Fruit fly (Drosophila melanogaster) whole organism, adult: ENCODE results near the gene Sugb.

ENCODE experiments used
- CG11617 ChIP-seq: fragments of 200-800 bp; sonication (Bioruptor generic); optimal IDR thresholded peaks from 2 replicates; lab custom pipeline; 2017; ENCODE audit warnings: mild to moderate bottlenecking, missing biosample characterization, missing genetic modification reagents, missing genetic modification characterization
- CG12768 ChIP-seq: fragments of 200-800 bp; sonication (Bioruptor generic); optimal IDR thresholded peaks from 2 replicates; lab custom pipeline; 2017; ENCODE audit warnings: missing biosample characterization, missing genetic modification characterization, mild to moderate bottlenecking, moderate library complexity, missing genetic modification reagents
- CG14711 ChIP-seq: fragments of 200-800 bp; sonication (Bioruptor generic); optimal IDR thresholded peaks from 2 replicates; lab custom pipeline; 2018; ENCODE audit warnings: missing biosample characterization, mild to moderate bottlenecking, missing genetic modification characterization, moderate library complexity
- CG1620 ChIP-seq: fragments of 200-800 bp; sonication (Bioruptor generic); optimal IDR thresholded peaks from 2 replicates; lab custom pipeline; 2016; ENCODE audit warnings: missing biosample characterization, missing genetic modification characterization
- CG33017 ChIP-seq: fragments of 200-800 bp; sonication (Bioruptor generic); optimal IDR thresholded peaks from 2 replicates; lab custom pipeline; 2018; ENCODE audit warnings: missing biosample characterization, mild to moderate bottlenecking, missing genetic modification characterization, moderate library complexity
- CG5204 ChIP-seq: fragments of 200-800 bp; sonication (Bioruptor generic); optimal IDR thresholded peaks from 2 replicates; lab custom pipeline; 2016; ENCODE audit warnings: missing biosample characterization, missing genetic modification characterization
- CG7045 ChIP-seq: fragments of 200-800 bp; sonication (Bioruptor generic); optimal IDR thresholded peaks from 2 replicates; lab custom pipeline; 2017; ENCODE audit warnings: missing biosample characterization, mild to moderate bottlenecking, missing genetic modification characterization
- CG7101 ChIP-seq: fragments of 200-800 bp; sonication (Bioruptor generic); optimal IDR thresholded peaks from 2 replicates; lab custom pipeline; 2018; ENCODE audit warnings: missing biosample characterization, mild to moderate bottlenecking, missing genetic modification characterization, moderate library complexity
- Clk ChIP-seq: fragments of 200-800 bp; sonication (Bioruptor generic); optimal IDR thresholded peaks from 2 replicates; lab custom pipeline; 2017; ENCODE audit warnings: missing biosample characterization, missing genetic modification characterization
- Crg-1 ChIP-seq: fragments of 200-800 bp; sonication (Bioruptor generic); optimal IDR thresholded peaks from 2 replicates; lab custom pipeline; 2016; ENCODE audit warnings: missing biosample characterization, missing genetic modification characterization
- Hr96 ChIP-seq: fragments of 200-800 bp; sonication (Bioruptor generic); optimal IDR thresholded peaks from 2 replicates; lab custom pipeline; 2016; ENCODE audit warnings: missing biosample characterization, missing genetic modification characterization
- Mnt ChIP-seq: fragments of 200-800 bp; sonication (Bioruptor generic); optimal IDR thresholded peaks from 2 replicates; lab custom pipeline; 2016; ENCODE audit warnings: missing biosample characterization, mild to moderate bottlenecking, missing genetic modification characterization
- bab1 ChIP-seq: fragments of 200-800 bp; sonication (Bioruptor generic); optimal IDR thresholded peaks from 3 replicates; lab custom pipeline; 2019; ENCODE audit warnings: missing biosample characterization, mild to moderate bottlenecking, missing genetic modification characterization, moderate library complexity
- cic ChIP-seq: fragments of 200-800 bp; sonication (Bioruptor generic); optimal IDR thresholded peaks from 2 replicates; lab custom pipeline; 2017; ENCODE audit warnings: missing biosample characterization, mild to moderate bottlenecking, missing genetic modification characterization, moderate library complexity
- cnc ChIP-seq, 2 experiments: fragments of >200 bp; optimal IDR thresholded peaks; 2 replicates each; lab custom pipeline; 2017
- kay ChIP-seq: fragments of 200-800 bp; sonication (Bioruptor generic); peaks from one replicate; lab custom pipeline; 2016; ENCODE audit warnings: missing biosample characterization, missing genetic modification characterization, borderline replicate concordance
- ovo ChIP-seq: fragments of 200-800 bp; sonication (Bioruptor generic); optimal IDR thresholded peaks from 2 replicates; lab custom pipeline; 2016; ENCODE audit warnings: missing biosample characterization, missing genetic modification characterization
- pad ChIP-seq: fragments of 200-800 bp; sonication (Bioruptor generic); optimal IDR thresholded peaks from 3 replicates; lab custom pipeline; 2017; ENCODE audit warnings: missing biosample characterization, missing genetic modification characterization, mild to moderate bottlenecking, moderate library complexity, missing genetic modification reagents
- tj ChIP-seq: fragments of 200-800 bp; sonication (Bioruptor generic); optimal IDR thresholded peaks from 3 replicates; lab custom pipeline; 2017; ENCODE audit warnings: missing biosample characterization, mild to moderate bottlenecking, missing genetic modification characterization, moderate library complexity
- toe ChIP-seq: fragments of 200-800 bp; sonication (Bioruptor generic); optimal IDR thresholded peaks from 2 replicates; lab custom pipeline; 2016; ENCODE audit warnings: missing biosample characterization, missing genetic modification characterization

Gene Sugb

dm6 chr3L:11703579-11703978, 19.8 kb downstream of the Sugb start:
- TF ChIP-seq CG33017 (tag; lab: Kevin White, UChicago) (no peak), ovo (GFP tag; lab: Kevin White, UChicago) (no peak), tj (no peak), Mnt (GFP tag; lab: Kevin White, UChicago) (no peak), pad (GFP tag; lab: Kevin White, UChicago) (no peak), CG11617 (GFP tag; lab: Kevin White, UChicago) (no peak), Clk (no peak), CG12768 (GFP tag; lab: Kevin White, UChicago) (no peak), cic (GFP tag; lab: Kevin White, UChicago) (no peak), Hr96 (no peak), CG14711 (no peak), CG7045 (GFP tag; lab: Kevin White, UChicago) (no peak)

dm6 chr3L:11704902-11705546, 21.2 kb downstream of the Sugb start:
- no peak for TF ChIP-seq kay (GFP tag; lab: Kevin White, UChicago)

- TF ChIP-seq CG11617 (GFP tag; lab: Kevin White, UChicago) = peak; percentile 35
- TF ChIP-seq tj = no peak
- no peak for TF ChIP-seq kay (GFP tag; lab: Kevin White, UChicago)
- TF ChIP-seq CG12768 (GFP tag; lab: Kevin White, UChicago) = peak; percentile 54
- no peak for TF ChIP-seq ovo (GFP tag; lab: Kevin White, UChicago)
- no peak for TF ChIP-seq CG33017 (tag; lab: Kevin White, UChicago)
- TF ChIP-seq CG7101 (tag; lab: Kevin White, UChicago) = no peak
- TF ChIP-seq CG14711 = no peak
- no peak for TF ChIP-seq Clk
- TF ChIP-seq Hr96 = no peak
- no peak for TF ChIP-seq cnc (optimal IDR thresholded peaks at IDR 0.05; lab: Kevin White, UChicago)
- TF ChIP-seq Mnt (GFP tag; lab: Kevin White, UChicago) = no peak
- TF ChIP-seq cic (GFP tag; lab: Kevin White, UChicago) = peak; percentile 73
- TF ChIP-seq pad (GFP tag; lab: Kevin White, UChicago) = peak; percentile 69
- TF ChIP-seq CG7045 (GFP tag; lab: Kevin White, UChicago) = no peak
- peak; percentile 77 for TF ChIP-seq bab1 (GFP tag; lab: Kevin White, UChicago)
- TF ChIP-seq CG1620 = no peak
- TF ChIP-seq Crg-1 = no peak
- TF ChIP-seq toe = no peak
- no peak for TF ChIP-seq CG5204 (GFP tag; lab: Kevin White, UChicago)
Observed at dm6 chr3L:11707978-11708632, 24.3 kb downstream of the Sugb start, which contains the start of gene CG11658. Gene CG11658 (minus strand): TSS chr3L:11708553.

- TF ChIP-seq Hr96 = peak; percentile 3
- TF ChIP-seq Clk = no peak
- no peak for TF ChIP-seq CG14711
- TF ChIP-seq Mnt (GFP tag; lab: Kevin White, UChicago) = peak; percentile 50
Observed at dm6 chr3L:11708633-11709116, 24.9 kb downstream of the Sugb start, which contains the start of the genes Ccdc56 and mtTFB1. Gene Ccdc56 (plus strand): TSS chr3L:11708979. Gene mtTFB1 (plus strand): TSS chr3L:11708979.

- TF ChIP-seq pad (GFP tag; lab: Kevin White, UChicago) (peak; percentile 18), bab1 (GFP tag; lab: Kevin White, UChicago) (peak; percentile 60), CG7101 (tag; lab: Kevin White, UChicago) (peak; percentile 18), cic (GFP tag; lab: Kevin White, UChicago) (peak; percentile 52), Crg-1 (peak; percentile 15), CG14711 (no peak), Mnt (GFP tag; lab: Kevin White, UChicago) (peak; percentile 37), Clk (no peak)
Observed at dm6 chr3L:11711059-11711628, 27.4 kb downstream of the Sugb start, which contains the start of gene crim. Gene crim (minus strand): TSS chr3L:11711386.

dm6 chr3L:11711789-11712188, 28.0 kb downstream of the Sugb start:
- TF ChIP-seq Hr96 (no peak), CG33017 (tag; lab: Kevin White, UChicago) (no peak), CG7045 (GFP tag; lab: Kevin White, UChicago) (no peak), Clk (no peak), tj (no peak), Crg-1 (no peak), bab1 (GFP tag; lab: Kevin White, UChicago) (no peak), CG12768 (GFP tag; lab: Kevin White, UChicago) (no peak), cic (GFP tag; lab: Kevin White, UChicago) (no peak), ovo (GFP tag; lab: Kevin White, UChicago) (no peak), CG7101 (tag; lab: Kevin White, UChicago) (no peak), CG11617 (GFP tag; lab: Kevin White, UChicago) (no peak), Mnt (GFP tag; lab: Kevin White, UChicago) (no peak), kay (GFP tag; lab: Kevin White, UChicago) (no peak), CG14711 (no peak), CG5204 (GFP tag; lab: Kevin White, UChicago) (no peak), CG1620 (no peak), pad (GFP tag; lab: Kevin White, UChicago) (no peak)
